Worm (Caenorhabditis elegans) whole organism, L2 larva: ENCODE results near the gene C34E7.3.

Experiments
- C34F6.9 ChIP-seq: fragments of 150-350 bp; optimal IDR thresholded peaks from 2 replicates; lab custom pipeline; 2014; ENCODE audit warnings: missing biosample characterization, missing genetic modification characterization
- F13H6.1 ChIP-seq: sonication (generic microtip); optimal IDR thresholded peaks from 2 replicates; lab custom pipeline; 2016; ENCODE audit warnings: missing genetic modification characterization, missing compliant biosample characterization
- R02D3.7 ChIP-seq: fragments of 150-350 bp; optimal IDR thresholded peaks from 2 replicates; lab custom pipeline; 2014; ENCODE audit warnings: missing biosample characterization, missing genetic modification characterization
- Y55F3AM.14 ChIP-seq: fragments of 200-800 bp; sonication (Bioruptor generic); optimal IDR thresholded peaks from 2 replicates; lab custom pipeline; 2018; ENCODE audit warnings: mild to moderate bottlenecking, missing genetic modification characterization, missing compliant biosample characterization
- ZK546.5 ChIP-seq: sonication (generic microtip); optimal IDR thresholded peaks from 2 replicates; lab custom pipeline; 2017; ENCODE audit warnings: missing biosample characterization, missing genetic modification characterization
- alr-1 ChIP-seq: fragments of 150-350 bp; optimal IDR thresholded peaks from 2 replicates; lab custom pipeline; 2014; ENCODE audit warnings: missing biosample characterization, missing genetic modification characterization
- aly-2 ChIP-seq: fragments of 150-350 bp; optimal IDR thresholded peaks from 2 replicates; lab custom pipeline; 2014; ENCODE audit warnings: missing biosample characterization, missing genetic modification characterization
- ama-1 ChIP-seq: fragments of 150-350 bp; optimal IDR thresholded peaks from 2 replicates; lab custom pipeline; 2018; ENCODE audit warnings: inconsistent platforms
- blmp-1 ChIP-seq: sonication (generic microtip); optimal IDR thresholded peaks from 2 replicates; lab custom pipeline; 2017; ENCODE audit warnings: missing genetic modification characterization, mild to moderate bottlenecking, missing compliant biosample characterization, antibody characterized with exemption, moderate library complexity; ENCODE audit not compliant: insufficient read depth
- ceh-16 ChIP-seq: fragments of 150-350 bp; optimal IDR thresholded peaks from 2 replicates; lab custom pipeline; 2014; ENCODE audit warnings: missing biosample characterization, missing genetic modification characterization
- ceh-82 ChIP-seq: fragments of 150-350 bp; optimal IDR thresholded peaks from 2 replicates; lab custom pipeline; 2014; ENCODE audit warnings: missing biosample characterization, missing genetic modification characterization
- crh-2 ChIP-seq: sonication (generic microtip); optimal IDR thresholded peaks from 2 replicates; lab custom pipeline; 2017; ENCODE audit warnings: missing biosample characterization, missing genetic modification characterization
- dmd-4 ChIP-seq: sonication (generic microtip); optimal IDR thresholded peaks from 2 replicates; lab custom pipeline; 2017; ENCODE audit warnings: missing biosample characterization, missing genetic modification characterization
- egl-27 ChIP-seq: sonication (generic microtip); optimal IDR thresholded peaks from 3 replicates; lab custom pipeline; 2017; ENCODE audit warnings: missing biosample characterization, missing genetic modification reagents, missing genetic modification characterization
- elt-1 ChIP-seq: fragments of 150-350 bp; optimal IDR thresholded peaks from 2 replicates; lab custom pipeline; 2014; ENCODE audit warnings: missing biosample characterization, missing genetic modification characterization
- elt-3 ChIP-seq: sonication (generic microtip); optimal IDR thresholded peaks from 2 replicates; lab custom pipeline; 2017; ENCODE audit warnings: missing biosample characterization, missing genetic modification characterization
- fos-1 ChIP-seq: fragments of 150-350 bp; optimal IDR thresholded peaks from 2 replicates; lab custom pipeline; 2014; ENCODE audit warnings: missing biosample characterization, missing genetic modification characterization
- gmeb-1 ChIP-seq: fragments of 150-350 bp; optimal IDR thresholded peaks from 2 replicates; lab custom pipeline; 2014; ENCODE audit warnings: missing biosample characterization, missing genetic modification characterization
- lin-11 ChIP-seq: fragments of 150-350 bp; sonication (generic microtip); optimal IDR thresholded peaks from 2 replicates; lab custom pipeline; 2014; ENCODE audit warnings: missing biosample characterization, missing genetic modification characterization, inconsistent platforms, mixed read lengths
- lin-13 ChIP-seq: fragments of 150-350 bp; optimal IDR thresholded peaks from 2 replicates; lab custom pipeline; 2014; ENCODE audit warnings: missing biosample characterization, missing genetic modification reagents, missing genetic modification characterization
- lin-39 ChIP-seq: fragments of 150-350 bp; optimal IDR thresholded peaks from 2 replicates; lab custom pipeline; 2014; ENCODE audit warnings: missing biosample characterization, missing genetic modification reagents, missing genetic modification characterization
- lsy-2 ChIP-seq, 2 experiments: fragments of 150-350 bp in 1 of 2; sonication (generic microtip) in 1 of 2; optimal IDR thresholded peaks; 2 replicates each; lab custom pipeline; 2014 to 2017; ENCODE audit warnings: missing biosample characterization in 2 of 2, missing genetic modification characterization in 2 of 2
- mab-5 ChIP-seq: fragments of 150-350 bp; optimal IDR thresholded peaks from 2 replicates; lab custom pipeline; 2014; ENCODE audit warnings: missing biosample characterization, missing genetic modification characterization
- mbf-1 ChIP-seq: sonication (generic microtip); optimal IDR thresholded peaks from 2 replicates; lab custom pipeline; 2017; ENCODE audit warnings: missing biosample characterization, missing genetic modification characterization
- mdl-1 ChIP-seq, 2 experiments: fragments of 150-350 bp in 1 of 2; sonication (generic microtip) in 1 of 2; optimal IDR thresholded peaks; 2 replicates each; lab custom pipeline; 2017; ENCODE audit warnings: missing biosample characterization in 2 of 2, missing genetic modification characterization in 2 of 2
- nhr-10 ChIP-seq: sonication (generic microtip); optimal IDR thresholded peaks from 2 replicates; lab custom pipeline; 2017; ENCODE audit warnings: missing biosample characterization, missing genetic modification characterization
- nhr-11 ChIP-seq: fragments of 150-350 bp; optimal IDR thresholded peaks from 2 replicates; lab custom pipeline; 2014; ENCODE audit warnings: missing biosample characterization, missing genetic modification characterization
- nhr-12 ChIP-seq: fragments of 150-350 bp; optimal IDR thresholded peaks from 2 replicates; lab custom pipeline; 2014; ENCODE audit warnings: missing biosample characterization, missing genetic modification characterization
- nhr-129 ChIP-seq: fragments of 150-350 bp; optimal IDR thresholded peaks from 2 replicates; lab custom pipeline; 2014; ENCODE audit warnings: missing biosample characterization, missing genetic modification characterization
- nhr-21 ChIP-seq: fragments of 150-350 bp; optimal IDR thresholded peaks from 2 replicates; lab custom pipeline; 2014; ENCODE audit warnings: missing biosample characterization, missing genetic modification characterization
- nhr-23 ChIP-seq: fragments of 150-350 bp; optimal IDR thresholded peaks from 2 replicates; lab custom pipeline; 2014; ENCODE audit warnings: missing biosample characterization, missing genetic modification reagents, missing genetic modification characterization
- nhr-237 ChIP-seq: fragments of 150-350 bp; optimal IDR thresholded peaks from 2 replicates; lab custom pipeline; 2014; ENCODE audit warnings: missing biosample characterization, missing genetic modification characterization
- nhr-25 ChIP-seq: fragments of 150-350 bp; sonication (generic microtip); optimal IDR thresholded peaks from 3 replicates; lab custom pipeline; 2014; ENCODE audit warnings: missing biosample characterization, missing genetic modification characterization
- nhr-6 ChIP-seq: fragments of 150-350 bp; optimal IDR thresholded peaks from 2 replicates; lab custom pipeline; 2014; ENCODE audit warnings: missing biosample characterization, missing genetic modification characterization
- nhr-77 ChIP-seq: fragments of 150-350 bp; optimal IDR thresholded peaks from 2 replicates; lab custom pipeline; 2014; ENCODE audit warnings: missing biosample characterization, missing genetic modification characterization
- peb-1 ChIP-seq: fragments of 150-350 bp; optimal IDR thresholded peaks from 2 replicates; lab custom pipeline; 2014; ENCODE audit warnings: missing biosample characterization, missing genetic modification characterization
- sem-4 ChIP-seq: fragments of 150-350 bp; optimal IDR thresholded peaks from 2 replicates; lab custom pipeline; 2014; ENCODE audit warnings: missing biosample characterization, missing genetic modification reagents, missing genetic modification characterization
- skn-1 ChIP-seq: sonication (generic microtip); optimal IDR thresholded peaks from 2 replicates; lab custom pipeline; 2017; ENCODE audit warnings: missing biosample characterization, missing genetic modification characterization
- sma-3 ChIP-seq: sonication (generic microtip); optimal IDR thresholded peaks from 2 replicates; lab custom pipeline; 2016; ENCODE audit warnings: missing genetic modification reagents, missing genetic modification characterization, missing compliant biosample characterization
- sma-9 ChIP-seq, 2 experiments: fragments of 150-350 bp in 1 of 2; sonication (generic microtip) in 1 of 2; optimal IDR thresholded peaks; 2 replicates each; lab custom pipeline; 2014 to 2016; ENCODE audit warnings: missing genetic modification characterization in 2 of 2, mild to moderate bottlenecking in 1 of 2, missing biosample characterization in 1 of 2, missing compliant biosample characterization in 1 of 2, missing genetic modification reagents in 1 of 2, moderate library complexity in 1 of 2
- snpc-4 ChIP-seq: fragments of 150-350 bp; optimal IDR thresholded peaks from 2 replicates; lab custom pipeline; 2014; ENCODE audit warnings: missing biosample characterization, missing genetic modification characterization
- unc-39 ChIP-seq: fragments of 150-350 bp; optimal IDR thresholded peaks from 2 replicates; lab custom pipeline; 2014; ENCODE audit warnings: missing biosample characterization, missing genetic modification characterization
- unc-55 ChIP-seq: fragments of 150-350 bp; sonication (generic microtip); optimal IDR thresholded peaks from 3 replicates; lab custom pipeline; 2014; ENCODE audit warnings: missing biosample characterization, missing genetic modification reagents, missing genetic modification characterization
- unc-62 ChIP-seq: fragments of 150-350 bp; optimal IDR thresholded peaks from 2 replicates; lab custom pipeline; 2014; ENCODE audit warnings: missing biosample characterization, missing genetic modification reagents, missing genetic modification characterization
- zag-1 ChIP-seq: fragments of 150-350 bp; optimal IDR thresholded peaks from 2 replicates; lab custom pipeline; 2014; ENCODE audit warnings: missing biosample characterization, missing genetic modification characterization
- ztf-1 ChIP-seq: fragments of 200-800 bp; sonication (Bioruptor generic); conservative IDR thresholded peaks from 2 replicates; pipeline ENCODE4 v1.3.6; 2022; ENCODE audit warnings: missing genetic modification characterization, missing compliant biosample characterization
- ztf-11 ChIP-seq: sonication (generic microtip); optimal IDR thresholded peaks from 2 replicates; lab custom pipeline; 2017; ENCODE audit warnings: missing biosample characterization, missing genetic modification characterization
- ztf-4 ChIP-seq: fragments of 150-350 bp; optimal IDR thresholded peaks from 2 replicates; lab custom pipeline; 2014; ENCODE audit warnings: missing biosample characterization, missing genetic modification characterization

The C34E7.3 gene

ce11 chrX:12899140-12899888 lies 30.7 kb upstream of the C34E7.3 start:
- TF ChIP-seq peb-1 (tag; lab: Kevin White, UChicago): no peak
- TF ChIP-seq unc-62 (GFP tag; lab: Kevin White, UChicago): no peak
- TF ChIP-seq mdl-1 (tag; optimal IDR thresholded peaks at IDR 0.05; lab: Kevin White, UChicago): no peak
- TF ChIP-seq nhr-129 (tag; lab: Kevin White, UChicago): peak; percentile 68
- no peak for TF ChIP-seq lin-39
- TF ChIP-seq nhr-21 (tag; lab: Kevin White, UChicago): peak; percentile 32
- no peak for TF ChIP-seq egl-27 (tag; lab: Kevin White, UChicago)
- TF ChIP-seq ztf-1 (GFP tag; lab: Robert Waterston, UW): no peak
- no peak for TF ChIP-seq mab-5 (tag; lab: Kevin White, UChicago)
- TF ChIP-seq ceh-82 (tag; lab: Kevin White, UChicago): no peak
- no peak for TF ChIP-seq dmd-4 (tag; lab: Kevin White, UChicago)
- no peak for TF ChIP-seq lin-11 (tag; lab: Kevin White, UChicago)
- TF ChIP-seq nhr-23 (tag; lab: Kevin White, UChicago): no peak
- no peak for TF ChIP-seq fos-1 (tag; lab: Kevin White, UChicago)
- no peak for TF ChIP-seq mbf-1 (tag; lab: Kevin White, UChicago)
- TF ChIP-seq lin-13 (GFP tag; lab: Kevin White, UChicago): no peak
- no peak for TF ChIP-seq crh-2 (tag; lab: Kevin White, UChicago)
- no peak for TF ChIP-seq nhr-10 (tag; lab: Kevin White, UChicago)
- peak; percentile 42 for TF ChIP-seq C34F6.9 (tag; lab: Kevin White, UChicago)
- TF ChIP-seq nhr-77 (tag; lab: Kevin White, UChicago): no peak
- TF ChIP-seq alr-1: no peak
- no peak for TF ChIP-seq nhr-237 (tag; lab: Kevin White, UChicago)
- no peak for TF ChIP-seq snpc-4
- peak; percentile 12 for TF ChIP-seq F13H6.1 (tag; lab: Kevin White, UChicago)
- no peak for TF ChIP-seq elt-3 (tag; lab: Kevin White, UChicago)
- peak; percentile 47 for TF ChIP-seq sma-9 (GFP tag; optimal IDR thresholded peaks at IDR 0.05; lab: Kevin White, UChicago)
- TF ChIP-seq sma-9 (tag; optimal IDR thresholded peaks at IDR 0.05; lab: Kevin White, UChicago): no peak
- TF ChIP-seq lsy-2 (tag; optimal IDR thresholded peaks at IDR 0.05; lab: Kevin White, UChicago): peak in 1 of 2 experiments; percentile 30
- no peak for TF ChIP-seq blmp-1 (tag; lab: Kevin White, UChicago)
- TF ChIP-seq nhr-12 (tag; lab: Kevin White, UChicago): no peak
- no peak for TF ChIP-seq R02D3.7 (tag; lab: Kevin White, UChicago)
- no peak for TF ChIP-seq ama-1
- no peak for TF ChIP-seq gmeb-1
- TF ChIP-seq zag-1 (tag; lab: Kevin White, UChicago): no peak
- TF ChIP-seq nhr-11 (tag; lab: Kevin White, UChicago): no peak
- no peak for TF ChIP-seq sma-3 (GFP tag; lab: Kevin White, UChicago)
- TF ChIP-seq aly-2: no peak
- TF ChIP-seq elt-1 (tag; lab: Kevin White, UChicago): no peak
- no peak for TF ChIP-seq ztf-4 (tag; lab: Kevin White, UChicago)
- no peak for TF ChIP-seq Y55F3AM.14 (GFP tag; lab: Kevin White, UChicago)
- peak; percentile 0 for TF ChIP-seq nhr-25 (tag; lab: Kevin White, UChicago)
- TF ChIP-seq sem-4: no peak
- TF ChIP-seq skn-1: no peak
- TF ChIP-seq ZK546.5 (tag; lab: Kevin White, UChicago): no peak
- TF ChIP-seq unc-39 (tag; lab: Kevin White, UChicago): no peak
- no peak for TF ChIP-seq ztf-11 (tag; lab: Kevin White, UChicago)
- TF ChIP-seq nhr-6 (tag; lab: Kevin White, UChicago): no peak
- TF ChIP-seq ceh-16 (tag; lab: Kevin White, UChicago): no peak
- peak; percentile 76 for TF ChIP-seq unc-55 (GFP tag; lab: Kevin White, UChicago)
